Comparison of ENCODE assay signal across 1 fruit fly cellular context in the genomic region with DNA sequence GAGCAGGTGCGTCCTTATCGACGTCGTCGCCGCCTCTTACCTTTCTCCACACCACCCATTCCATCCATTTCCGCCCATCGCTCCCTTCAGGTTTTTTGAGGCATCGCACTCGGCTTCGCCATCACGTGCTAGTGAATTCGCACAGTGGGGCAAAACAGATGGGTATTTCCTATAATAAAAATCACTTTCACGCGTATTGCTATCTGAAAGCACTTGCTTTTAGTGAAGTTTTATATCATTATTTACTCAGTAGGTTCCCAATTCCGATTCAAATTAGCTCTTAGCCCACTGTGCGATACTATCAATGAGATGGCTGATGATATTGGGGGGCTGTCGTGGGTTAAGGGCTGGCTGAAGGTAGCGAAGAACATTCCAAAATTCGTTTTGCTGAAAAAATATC.
TF ChIP-seq lines count a peak whose summit lies in the region.

No protein-coding gene starts in this region.

TF ChIP-seq in whole organism, embryonic, 481 proteins besides CTCF, POLR2A, EP300 and RAD21 (continued from another document and continues in another):
- TF ChIP-seq trh (GFP tag; optimal IDR thresholded peaks at IDR 0.05; lab: Kevin White, UChicago) (no peak), oc (tag; optimal IDR thresholded peaks at IDR 0.05; lab: Kevin White, UChicago) (peak; percentile 10), run (tag; optimal IDR thresholded peaks at IDR 0.05; lab: Kevin White, UChicago) (peak; percentile 28), lmd (GFP tag; IDR thresholded peaks at IDR 0.05; lab: Robert Waterston, UW) (peak; percentile 71), zen (tag; optimal IDR thresholded peaks at IDR 0.05; lab: Kevin White, UChicago) (peak; percentile 32), zen2 (GFP tag; IDR thresholded peaks at IDR 0.05; lab: Robert Waterston, UW; ENCODE audit: partially characterized antibody) (no peak), CG1602 (GFP tag; optimal IDR thresholded peaks at IDR 0.05; lab: Kevin White, UChicago) (no peak), MBD-R2 (GFP tag; IDR thresholded peaks at IDR 0.05; lab: Robert Waterston, UW) (peak; percentile 32; the same call in 1 of the 2 replicates), CG31441 (GFP tag; IDR thresholded peaks at IDR 0.05; lab: Robert Waterston, UW) (peak; percentile 67), CG10209 (GFP tag; optimal IDR thresholded peaks at IDR 0.05; lab: Kevin White, UChicago) (peak; percentile 35), CG12659 (GFP tag; optimal IDR thresholded peaks at IDR 0.05; lab: Kevin White, UChicago) (peak; percentile 49), sna (GFP tag; IDR thresholded peaks at IDR 0.05; lab: Robert Waterston, UW; ENCODE audit: partially characterized antibody) (no peak), CG15269 (tag; optimal IDR thresholded peaks at IDR 0.05; lab: Kevin White, UChicago) (peak; percentile 64), CG8478 (optimal IDR thresholded peaks at IDR 0.05; lab: Kevin White, UChicago) (no peak), br (optimal IDR thresholded peaks at IDR 0.05; lab: Kevin White, UChicago) (no peak), psq (GFP tag; optimal IDR thresholded peaks at IDR 0.05; lab: Kevin White, UChicago) (no peak), h (optimal IDR thresholded peaks at IDR 0.05; lab: Kevin White, UChicago) (no peak), CG4854 (GFP tag; optimal IDR thresholded peaks at IDR 0.05; lab: Kevin White, UChicago) (peak; percentile 1), crol (GFP tag; IDR thresholded peaks at IDR 0.05; lab: Robert Waterston, UW) (no peak), wdn (GFP tag; IDR thresholded peaks at IDR 0.05; lab: Robert Waterston, UW) (peak; percentile 55; the same call in 1 of the 2 replicates), ranshi (GFP tag; IDR thresholded peaks at IDR 0.05; lab: Robert Waterston, UW) (peak; percentile 74), Poxn (GFP tag; IDR thresholded peaks at IDR 0.05; lab: Robert Waterston, UW) (no peak), Ets65A (GFP tag; lab: Kevin White, UChicago) (peak; percentile 79), Rx (GFP tag; IDR thresholded peaks at IDR 0.05; lab: Robert Waterston, UW) (peak; percentile 50; the same call in 1 of the 2 replicates), CG13123 (GFP tag; optimal IDR thresholded peaks at IDR 0.05; lab: Kevin White, UChicago) (no peak), Asciz (GFP tag; optimal IDR thresholded peaks at IDR 0.05; lab: Kevin White, UChicago) (peak; percentile 51), slp2 (GFP tag; optimal IDR thresholded peaks at IDR 0.05; lab: Kevin White, UChicago) (peak; percentile 27), gro (GFP tag; optimal IDR thresholded peaks at IDR 0.05; lab: Kevin White, UChicago) (peak; percentile 20), ftz-f1 (GFP tag; optimal IDR thresholded peaks at IDR 0.05; lab: Kevin White, UChicago) (no peak), Sox100B (GFP tag; optimal IDR thresholded peaks at IDR 0.05; lab: Kevin White, UChicago) (peak; percentile 26), sr (GFP tag; IDR thresholded peaks at IDR 0.05; lab: Robert Waterston, UW) (0 out of 3 replicates have a peak, but pooled peaks have one; percentile 18), CG4820 (GFP tag; optimal IDR thresholded peaks at IDR 0.05; lab: Kevin White, UChicago) (peak; percentile 59), Hr39 (optimal IDR thresholded peaks at IDR 0.05; lab: Kevin White, UChicago) (no peak), CG33213 (GFP tag; optimal IDR thresholded peaks at IDR 0.05; lab: Kevin White, UChicago) (peak; percentile 25), Nf-YA (GFP tag; IDR thresholded peaks at IDR 0.05; lab: Robert Waterston, UW) (no peak), CG8359 (GFP tag; optimal IDR thresholded peaks at IDR 0.05; lab: Kevin White, UChicago; ENCODE audit: borderline replicate concordance) (no peak), CG10147 (GFP tag; optimal IDR thresholded peaks at IDR 0.05; lab: Kevin White, UChicago) (no peak), p53 (GFP tag; optimal IDR thresholded peaks at IDR 0.05; lab: Kevin White, UChicago) (no peak), nerfin-2 (GFP tag; IDR thresholded peaks at IDR 0.05; lab: Robert Waterston, UW; ENCODE audit: partially characterized antibody) (no peak), kay (GFP tag; optimal IDR thresholded peaks at IDR 0.05; lab: Kevin White, UChicago) (peak; percentile 14), gem (tag; optimal IDR thresholded peaks at IDR 0.05; lab: Kevin White, UChicago) (peak; percentile 70), ssp (GFP tag; IDR thresholded peaks at IDR 0.05; lab: Robert Waterston, UW) (peak; percentile 30; the same call in 1 of the 2 replicates), Scr (GFP tag; IDR thresholded peaks at IDR 0.05; lab: Robert Waterston, UW; ENCODE audit: partially characterized antibody) (no peak), Hr51 (GFP tag; optimal IDR thresholded peaks at IDR 0.05; lab: Kevin White, UChicago) (peak; percentile 22 to 66), Xrp1 (GFP tag; IDR thresholded peaks at IDR 0.05; lab: Robert Waterston, UW) (peak; percentile 79), disco-r (GFP tag; optimal IDR thresholded peaks at IDR 0.05; lab: Kevin White, UChicago) (peak; percentile 1), ERR (GFP tag; optimal IDR thresholded peaks at IDR 0.05; lab: Kevin White, UChicago) (no peak), Lhr (GFP tag; optimal IDR thresholded peaks at IDR 0.05; lab: Kevin White, UChicago) (no peak), twi (tag; optimal IDR thresholded peaks at IDR 0.05; lab: Kevin White, UChicago) (no peak), CG8944 (GFP tag; optimal IDR thresholded peaks at IDR 0.05; lab: Kevin White, UChicago) (peak; percentile 15), CG43689 (GFP tag; IDR thresholded peaks at IDR 0.05; lab: Robert Waterston, UW) (no peak), luna (GFP tag; optimal IDR thresholded peaks at IDR 0.05; lab: Kevin White, UChicago) (no peak), Ada2b (GFP tag; IDR thresholded peaks at IDR 0.05; lab: Robert Waterston, UW) (peak; percentile 72), CG3163 (GFP tag; optimal IDR thresholded peaks at IDR 0.05; lab: Kevin White, UChicago) (no peak), Drgx (GFP tag; IDR thresholded peaks at IDR 0.05; lab: Robert Waterston, UW) (peak; percentile 34; the same call in 1 of the 2 replicates), Hr78 (GFP tag; optimal IDR thresholded peaks at IDR 0.05; lab: Kevin White, UChicago) (no peak), fd96Cb (tag; optimal IDR thresholded peaks at IDR 0.05; lab: Kevin White, UChicago) (peak; percentile 65), Pdp1 (GFP tag; optimal IDR thresholded peaks at IDR 0.05; lab: Kevin White, UChicago) (peak in 1 of 2 experiments; percentile 57), CG18619 (GFP tag; optimal IDR thresholded peaks at IDR 0.05; lab: Kevin White, UChicago) (peak; percentile 40), emc (GFP tag; optimal IDR thresholded peaks at IDR 0.05; lab: Kevin White, UChicago) (no peak), CG7786 (GFP tag; optimal IDR thresholded peaks at IDR 0.05; lab: Kevin White, UChicago) (peak; percentile 54), Myb (GFP tag; optimal IDR thresholded peaks at IDR 0.05; lab: Kevin White, UChicago) (peak; percentile 35), CG13424 (tag; optimal IDR thresholded peaks at IDR 0.05; lab: Kevin White, UChicago) (peak; percentile 55), repo (GFP tag; optimal IDR thresholded peaks at IDR 0.05; lab: Kevin White, UChicago) (peak; percentile 30), tin (GFP tag; optimal IDR thresholded peaks at IDR 0.05; lab: Kevin White, UChicago) (peak; percentile 65), CG14050 (GFP tag; IDR thresholded peaks at IDR 0.05; lab: Robert Waterston, UW) (peak; percentile 62; the same call in 2 of the 3 replicates), Trl (optimal IDR thresholded peaks at IDR 0.05; lab: Kevin White, UChicago) (no peak), Trl (GFP tag; optimal IDR thresholded peaks at IDR 0.05; lab: Kevin White, UChicago) (peak; percentile 50), mam (GFP tag; optimal IDR thresholded peaks at IDR 0.05; lab: Kevin White, UChicago) (peak; percentile 54), CG2199 (GFP tag; IDR thresholded peaks at IDR 0.05; lab: Robert Waterston, UW) (no peak), CG1024 (GFP tag; IDR thresholded peaks at IDR 0.05; lab: Robert Waterston, UW) (peak; percentile 71), ase (GFP tag; IDR thresholded peaks at IDR 0.05; lab: Robert Waterston, UW) (peak; percentile 80), shn (GFP tag; optimal IDR thresholded peaks at IDR 0.05; lab: Kevin White, UChicago) (peak; percentile 16), GATAe (GFP tag; conservative IDR thresholded peaks at IDR 0.05; lab: Robert Waterston, UW) (no peak), tap (tag; optimal IDR thresholded peaks at IDR 0.05; lab: Kevin White, UChicago) (peak; percentile 43), CG7745 (tag; optimal IDR thresholded peaks at IDR 0.05; lab: Kevin White, UChicago) (no peak), sd (tag; optimal IDR thresholded peaks at IDR 0.05; lab: Kevin White, UChicago) (no peak), stwl (tag; optimal IDR thresholded peaks at IDR 0.05; lab: Kevin White, UChicago) (no peak), vvl (GFP tag; IDR thresholded peaks at IDR 0.05; lab: Robert Waterston, UW) (no peak; the same call in 1 of the 2 replicates), Dip2 (GFP tag; IDR thresholded peaks at IDR 0.05; lab: Robert Waterston, UW) (no peak), CG2116 (GFP tag; optimal IDR thresholded peaks at IDR 0.05; lab: Kevin White, UChicago) (no peak), CG4424 (GFP tag; optimal IDR thresholded peaks at IDR 0.05; lab: Kevin White, UChicago) (peak; percentile 59), CG12391 (tag; optimal IDR thresholded peaks at IDR 0.05; lab: Kevin White, UChicago) (peak; percentile 53), eve (GFP tag; optimal IDR thresholded peaks at IDR 0.05; lab: Kevin White, UChicago) (peak in 1 of 2 experiments; percentile 71), gt (GFP tag; IDR thresholded peaks at IDR 0.05; lab: Robert Waterston, UW) (no peak), MESR4 (GFP tag; optimal IDR thresholded peaks at IDR 0.05; lab: Kevin White, UChicago) (no peak), Six4 (GFP tag; optimal IDR thresholded peaks at IDR 0.05; lab: Kevin White, UChicago) (peak; percentile 43), CG13775 (GFP tag; optimal IDR thresholded peaks at IDR 0.05; lab: Kevin White, UChicago) (peak; percentile 13), unpg (GFP tag; optimal IDR thresholded peaks at IDR 0.05; lab: Kevin White, UChicago) (no peak), ken (GFP tag; IDR thresholded peaks at IDR 0.05; lab: Robert Waterston, UW) (peak; percentile 55; the same call in 1 of the 3 replicates), CG18476 (GFP tag; optimal IDR thresholded peaks at IDR 0.05; lab: Kevin White, UChicago) (peak; percentile 40), Elba2 (GFP tag; optimal IDR thresholded peaks at IDR 0.05; lab: Kevin White, UChicago) (no peak), danr (GFP tag; IDR thresholded peaks at IDR 0.05; lab: Robert Waterston, UW) (peak; percentile 42; the same call in 1 of the 2 replicates), CG6654 (GFP tag; optimal IDR thresholded peaks at IDR 0.05; lab: Kevin White, UChicago) (peak; percentile 27), CG18599 (GFP tag; optimal IDR thresholded peaks at IDR 0.05; lab: Kevin White, UChicago) (peak; percentile 88), lola (GFP tag; optimal IDR thresholded peaks at IDR 0.05; lab: Kevin White, UChicago) (no peak), zf30C (GFP tag; optimal IDR thresholded peaks at IDR 0.05; lab: Kevin White, UChicago) (no peak), CG30403 (GFP tag; optimal IDR thresholded peaks at IDR 0.05; lab: Kevin White, UChicago) (peak; percentile 65), CG8290 (GFP tag; optimal IDR thresholded peaks at IDR 0.05; lab: Kevin White, UChicago) (no peak), CG8290 (tag; optimal IDR thresholded peaks at IDR 0.05; lab: Kevin White, UChicago) (peak in 1 of 2 experiments; percentile 76), bbx (GFP tag; IDR thresholded peaks at IDR 0.05; lab: Robert Waterston, UW; ENCODE audit: partially characterized antibody) (no peak), fd64A (GFP tag; optimal IDR thresholded peaks at IDR 0.05; lab: Kevin White, UChicago) (no peak), dpn (GFP tag; optimal IDR thresholded peaks at IDR 0.05; lab: Kevin White, UChicago) (peak; percentile 55 to 63), CG1792 (GFP tag; optimal IDR thresholded peaks at IDR 0.05; lab: Kevin White, UChicago) (peak; percentile 27), CG14441 (GFP tag; IDR thresholded peaks at IDR 0.05; lab: Robert Waterston, UW) (peak; percentile 65), Fer2 (tag; optimal IDR thresholded peaks at IDR 0.05; lab: Kevin White, UChicago) (peak; percentile 2), CG17385 (GFP tag; optimal IDR thresholded peaks at IDR 0.05; lab: Kevin White, UChicago) (peak; percentile 55), CG12104 (GFP tag; optimal IDR thresholded peaks at IDR 0.05; lab: Kevin White, UChicago) (no peak), Atf3 (GFP tag; optimal IDR thresholded peaks at IDR 0.05; lab: Kevin White, UChicago) (peak; percentile 38), CG3407 (GFP tag; optimal IDR thresholded peaks at IDR 0.05; lab: Kevin White, UChicago) (peak; percentile 16), CG7963 (GFP tag; IDR thresholded peaks at IDR 0.05; lab: Robert Waterston, UW; ENCODE audit: partially characterized antibody) (no peak), Awh (GFP tag; IDR thresholded peaks at IDR 0.05; lab: Robert Waterston, UW) (peak; percentile 70), wor (GFP tag; IDR thresholded peaks at IDR 0.05; lab: Robert Waterston, UW) (peak; percentile 37; the same call in 1 of the 2 replicates), ATbp (GFP tag; optimal IDR thresholded peaks at IDR 0.05; lab: Kevin White, UChicago) (peak; percentile 58), TFAM (GFP tag; optimal IDR thresholded peaks at IDR 0.05; lab: Kevin White, UChicago) (no peak), CG34224 (GFP tag; IDR thresholded peaks at IDR 0.05; lab: Robert Waterston, UW; ENCODE audit: partially characterized antibody) (no peak), zfh1 (GFP tag; IDR thresholded peaks at IDR 0.05; lab: Robert Waterston, UW) (peak; percentile 80), CG3995 (GFP tag; optimal IDR thresholded peaks at IDR 0.05; lab: Kevin White, UChicago) (no peak), CG10274 (GFP tag; optimal IDR thresholded peaks at IDR 0.05; lab: Kevin White, UChicago) (peak; percentile 4), CG16813 (GFP tag; IDR thresholded peaks at IDR 0.05; lab: Robert Waterston, UW; ENCODE audit: partially characterized antibody) (no peak), CG17568 (GFP tag; optimal IDR thresholded peaks at IDR 0.05; lab: Kevin White, UChicago) (peak; percentile 8), dmrt11E (tag; optimal IDR thresholded peaks at IDR 0.05; lab: Kevin White, UChicago) (peak; percentile 42), grau (tag; optimal IDR thresholded peaks at IDR 0.05; lab: Kevin White, UChicago) (no peak), toy (GFP tag; IDR thresholded peaks at IDR 0.05; lab: Robert Waterston, UW) (no peak), otp (GFP tag; IDR thresholded peaks at IDR 0.05; lab: Robert Waterston, UW) (0 out of 3 replicates have a peak, but pooled peaks have one; percentile 53), Aef1 (GFP tag; IDR thresholded peaks at IDR 0.05; lab: Robert Waterston, UW) (peak; percentile 69), CG10565 (GFP tag; optimal IDR thresholded peaks at IDR 0.05; lab: Kevin White, UChicago) (no peak)
